Worm (Caenorhabditis elegans) whole organism, L1 larva: ENCODE data around the gene C04A2.15.

ENCODE experiments used
- Y116A8C.19 ChIP-seq: sonication (generic microtip); optimal IDR thresholded peaks from 2 replicates; lab custom pipeline; 2016; ENCODE audit warnings: missing compliant biosample characterization, missing genetic modification characterization, borderline replicate concordance
- efl-1 ChIP-seq, 4 experiments: fragments of 150-350 bp; optimal IDR thresholded peaks in 3 of 4; peaks in 1 of 4; 1 replicate in 1 of 4; 2 replicates in 3 of 4; lab custom pipeline; 2014; ENCODE audit warnings: missing biosample characterization in 2 of 4, missing genetic modification characterization in 2 of 4, missing genetic modification reagents in 2 of 4
- egl-27 ChIP-seq, 2 experiments: fragments of 150-350 bp in 1 of 2; sonication (generic microtip); optimal IDR thresholded peaks; 3 replicates each; lab custom pipeline; 2017 to 2018; ENCODE audit warnings: missing biosample characterization in 2 of 2, missing genetic modification characterization in 2 of 2, missing genetic modification reagents in 2 of 2
- ets-5 ChIP-seq: fragments of 200-800 bp; sonication (Bioruptor generic); IDR thresholded peaks from 2 replicates; pipeline ENCODE4 v1.3.6; 2022; ENCODE audit warnings: missing genetic modification characterization, missing compliant biosample characterization
- skn-1 ChIP-seq: fragments of 150-350 bp; optimal IDR thresholded peaks from 2 replicates; lab custom pipeline; 2014; ENCODE audit warnings: missing biosample characterization, missing genetic modification characterization
- snpc-4 ChIP-seq: fragments of 150-350 bp; optimal IDR thresholded peaks from 2 replicates; lab custom pipeline; 2014; ENCODE audit warnings: missing biosample characterization, missing genetic modification characterization
- unc-130 ChIP-seq: fragments of 150-350 bp; optimal IDR thresholded peaks from 2 replicates; lab custom pipeline; 2017; ENCODE audit warnings: missing biosample characterization, missing genetic modification characterization, inconsistent platforms
- vab-15 ChIP-seq: sonication (generic microtip); optimal IDR thresholded peaks from 2 replicates; lab custom pipeline; 2017; ENCODE audit warnings: missing genotype, mild to moderate bottlenecking, missing genetic modification characterization, missing compliant biosample characterization

DNA sequence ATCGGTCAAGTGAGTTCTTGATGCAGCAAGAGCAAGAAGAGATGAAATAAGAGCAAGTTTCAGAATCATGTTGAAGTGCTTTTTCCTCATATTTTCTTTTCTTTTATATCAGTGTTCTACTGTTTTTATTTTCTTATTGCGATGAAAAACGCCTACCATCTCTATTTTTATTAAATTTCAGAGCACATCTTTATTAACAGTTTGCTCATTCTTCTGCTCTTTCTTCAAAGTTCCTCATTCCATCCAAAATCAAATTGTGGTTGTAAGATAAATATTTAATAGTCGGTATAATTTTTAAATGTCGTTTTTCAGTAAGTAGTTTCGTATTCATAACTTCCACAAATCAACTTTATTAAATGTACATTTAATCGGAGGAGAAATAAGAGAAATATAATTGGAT, 20.5 kb downstream of the C04A2.15 start, which contains the start of gene C44B7.5:
- no peak for TF ChIP-seq ets-5 (GFP tag; lab: Robert Waterston, UW)
- no peak for TF ChIP-seq vab-15 (tag; lab: Kevin White, UChicago)
- no peak for TF ChIP-seq egl-27 (tag; optimal IDR thresholded peaks at IDR 0.05; lab: Kevin White, UChicago)
- no peak for TF ChIP-seq Y116A8C.19
- TF ChIP-seq unc-130 (tag; lab: Kevin White, UChicago): no peak
- TF ChIP-seq skn-1 (tag; lab: Kevin White, UChicago): no peak
- TF ChIP-seq efl-1 (optimal IDR thresholded peaks at IDR 0.05; lab: Kevin White, UChicago): no peak
- no peak for TF ChIP-seq efl-1 (GFP tag; optimal IDR thresholded peaks at IDR 0.05 in 1 of 2; lab: Kevin White, UChicago)
- TF ChIP-seq snpc-4 (tag; lab: Kevin White, UChicago): no peak
